Worm (Caenorhabditis elegans) whole organism, L2 larva: ENCODE results near the gene K08H2.3.

Source experiments
- dmd-4 ChIP-seq: sonication (generic microtip); optimal IDR thresholded peaks from 2 replicates; lab custom pipeline; 2017; ENCODE audit warnings: missing biosample characterization, missing genetic modification characterization
- lin-11 ChIP-seq: fragments of 150-350 bp; sonication (generic microtip); optimal IDR thresholded peaks from 2 replicates; lab custom pipeline; 2014; ENCODE audit warnings: missing biosample characterization, missing genetic modification characterization, inconsistent platforms, mixed read lengths
- sma-9 ChIP-seq, 2 experiments: fragments of 150-350 bp in 1 of 2; sonication (generic microtip) in 1 of 2; optimal IDR thresholded peaks; 2 replicates each; lab custom pipeline; 2014 to 2016; ENCODE audit warnings: missing genetic modification characterization in 2 of 2, mild to moderate bottlenecking in 1 of 2, missing biosample characterization in 1 of 2, missing compliant biosample characterization in 1 of 2, missing genetic modification reagents in 1 of 2, moderate library complexity in 1 of 2
- snpc-4 ChIP-seq: fragments of 150-350 bp; optimal IDR thresholded peaks from 2 replicates; lab custom pipeline; 2014; ENCODE audit warnings: missing biosample characterization, missing genetic modification characterization
- unc-39 ChIP-seq: fragments of 150-350 bp; optimal IDR thresholded peaks from 2 replicates; lab custom pipeline; 2014; ENCODE audit warnings: missing biosample characterization, missing genetic modification characterization

ce11 chrX:13200312-13200711 lies 36.9 kb upstream of the K08H2.3 start:
- no peak for TF ChIP-seq dmd-4
- no peak for TF ChIP-seq lin-11 (tag; lab: Kevin White, UChicago)
- no peak for TF ChIP-seq unc-39
- no peak for TF ChIP-seq sma-9 (GFP tag; optimal IDR thresholded peaks at IDR 0.05; lab: Kevin White, UChicago)
- TF ChIP-seq sma-9 (tag; optimal IDR thresholded peaks at IDR 0.05; lab: Kevin White, UChicago), result no peak
- no peak for TF ChIP-seq snpc-4 (tag; lab: Kevin White, UChicago)
